Fruit fly (Drosophila melanogaster): ENCODE results near the gene mRpL39.

Gene mRpL39

dm6 chr3L:14999284-15000019, at the start of gene mRpL39, which contains the start of gene Prosbeta2:
Gene mRpL39 (minus strand): TSS chr3L:14999666.
Gene Prosbeta2 (plus strand): TSS chr3L:14999951.
- TF ChIP-seq h (optimal IDR thresholded peaks at IDR 0.05) (no peak), ttk (optimal IDR thresholded peaks at IDR 0.05) (no peak), insv (optimal IDR thresholded peaks at IDR 0.05) (no peak), psq (optimal IDR thresholded peaks at IDR 0.05) (no peak), Myc (optimal IDR thresholded peaks at IDR 0.05) (no peak), Sin3A (optimal IDR thresholded peaks at IDR 0.05) (no peak)

DNA sequence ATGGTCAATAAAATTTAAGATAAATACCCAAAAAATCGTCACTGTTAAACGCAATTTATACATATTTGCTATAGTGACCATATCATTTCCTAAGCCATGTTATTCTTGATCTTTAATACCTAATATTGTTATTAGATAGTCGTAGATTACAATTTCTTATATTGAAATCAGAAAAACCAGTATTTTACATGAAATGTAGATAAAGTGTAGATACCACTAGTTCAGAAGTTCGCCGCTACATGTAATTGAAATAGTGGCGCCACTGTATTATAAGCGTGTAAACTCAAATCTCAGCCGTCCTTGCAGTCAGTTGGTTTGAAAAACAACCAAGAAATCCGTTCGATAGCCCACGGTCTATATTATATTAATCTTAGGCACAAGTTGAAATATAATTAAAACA, 48.6 kb upstream of the mRpL39 start:
- TF ChIP-seq h (optimal IDR thresholded peaks at IDR 0.05) (no peak), Myc (optimal IDR thresholded peaks at IDR 0.05) (no peak), psq (optimal IDR thresholded peaks at IDR 0.05) (no peak), Sin3A (optimal IDR thresholded peaks at IDR 0.05) (no peak), insv (optimal IDR thresholded peaks at IDR 0.05) (no peak), ttk (optimal IDR thresholded peaks at IDR 0.05) (no peak)

dm6 chr3L:15047606-15048005, 48.1 kb upstream of the mRpL39 start:
- TF ChIP-seq insv (optimal IDR thresholded peaks at IDR 0.05) (no peak), Sin3A (optimal IDR thresholded peaks at IDR 0.05) (no peak), ttk (optimal IDR thresholded peaks at IDR 0.05) (no peak), Myc (optimal IDR thresholded peaks at IDR 0.05) (no peak), h (optimal IDR thresholded peaks at IDR 0.05) (no peak), psq (optimal IDR thresholded peaks at IDR 0.05) (no peak)

DNA sequence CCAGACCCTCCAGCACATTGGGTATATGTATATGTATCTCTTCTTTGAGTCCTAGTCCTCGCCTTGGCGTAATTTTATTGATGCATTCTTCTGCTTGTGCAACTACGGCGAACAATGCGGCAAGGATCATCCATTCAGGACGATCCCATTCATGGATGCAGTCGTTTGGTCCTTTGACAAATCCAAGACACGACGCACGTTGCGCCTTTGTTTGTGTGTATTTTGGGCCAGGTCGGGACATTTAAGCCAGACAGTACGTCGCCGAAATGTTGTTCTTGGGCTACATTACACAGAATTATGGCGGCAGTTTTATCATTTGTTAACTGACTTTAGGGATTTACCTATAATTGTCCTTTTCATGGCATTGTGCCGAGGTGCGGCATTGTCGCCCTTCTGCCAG, 45.6 kb upstream of the mRpL39 start:
- TF ChIP-seq h (optimal IDR thresholded peaks at IDR 0.05) (no peak), insv (optimal IDR thresholded peaks at IDR 0.05) (no peak), psq (optimal IDR thresholded peaks at IDR 0.05) (no peak), Sin3A (optimal IDR thresholded peaks at IDR 0.05) (no peak), Myc (optimal IDR thresholded peaks at IDR 0.05) (no peak), ttk (optimal IDR thresholded peaks at IDR 0.05) (no peak)

- no peak for TF ChIP-seq h (optimal IDR thresholded peaks at IDR 0.05)
- no peak for TF ChIP-seq Myc (optimal IDR thresholded peaks at IDR 0.05)
Measured at dm6 chr3L:15043874-15044336, 44.4 kb upstream of the mRpL39 start, which contains the start of gene ind. Gene ind (minus strand): TSS chr3L:15043924.

- TF ChIP-seq h (optimal IDR thresholded peaks at IDR 0.05) (no peak), psq (optimal IDR thresholded peaks at IDR 0.05) (no peak), Sin3A (optimal IDR thresholded peaks at IDR 0.05) (no peak), Myc (optimal IDR thresholded peaks at IDR 0.05) (no peak), insv (optimal IDR thresholded peaks at IDR 0.05) (no peak), ttk (optimal IDR thresholded peaks at IDR 0.05) (no peak)
Measured at dm6 chr3L:15043465-15043864, 44.0 kb upstream of the mRpL39 start.

DNA sequence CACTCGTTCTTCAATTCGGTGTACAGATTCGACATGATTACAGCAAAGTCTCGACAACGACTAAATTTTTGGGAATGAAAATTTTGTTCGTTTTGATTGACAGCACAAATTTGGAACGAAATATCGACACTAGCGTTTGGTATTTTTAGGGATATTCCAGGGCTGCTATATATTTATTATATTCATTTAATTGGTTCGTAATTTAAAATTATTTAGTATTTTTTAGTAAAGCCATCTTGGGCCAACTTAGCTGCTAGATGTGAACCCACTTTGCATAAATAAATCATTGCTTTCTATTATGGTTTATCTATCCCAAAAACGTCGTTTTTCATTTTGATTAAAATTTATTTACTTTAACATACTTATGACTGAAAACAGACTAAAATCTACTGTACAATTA, 43.0 kb upstream of the mRpL39 start, which contains the start of gene Rpn12R:
Gene Rpn12R, minus strand, starts transcription at position 101 of the 400 bp plus-strand sequence.
- TF ChIP-seq h (optimal IDR thresholded peaks at IDR 0.05) (no peak), ttk (optimal IDR thresholded peaks at IDR 0.05) (no peak), psq (optimal IDR thresholded peaks at IDR 0.05) (no peak), Sin3A (optimal IDR thresholded peaks at IDR 0.05) (no peak)

DNA sequence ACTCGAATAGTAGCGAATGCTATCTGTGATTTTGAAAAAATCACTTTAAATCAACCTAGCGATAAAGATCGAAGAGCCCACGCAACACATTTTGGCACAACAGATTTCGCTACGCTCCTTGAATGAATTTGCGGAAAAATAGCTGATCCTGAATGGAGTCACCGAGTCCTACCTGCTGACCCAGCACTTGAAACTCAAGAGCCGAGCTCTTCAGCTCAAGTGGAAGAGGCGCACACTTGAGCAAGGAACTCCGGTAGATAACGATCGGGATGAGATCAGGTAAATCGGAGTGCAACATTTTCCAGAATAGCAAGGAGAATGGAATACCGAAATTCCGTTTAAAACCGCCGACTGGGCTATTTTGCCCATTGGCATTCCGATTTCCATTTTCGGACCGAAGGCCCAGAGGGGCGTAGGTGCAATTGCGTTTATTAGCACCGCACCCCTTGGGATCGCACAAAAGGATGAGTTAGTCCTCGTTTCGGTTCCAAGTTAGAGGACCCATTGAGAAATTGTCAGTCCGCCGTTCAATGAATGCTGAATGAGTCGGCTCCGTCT, 40.9 kb upstream of the mRpL39 start:
- TF ChIP-seq h (optimal IDR thresholded peaks at IDR 0.05) (no peak), Myc (optimal IDR thresholded peaks at IDR 0.05) (no peak), insv (optimal IDR thresholded peaks at IDR 0.05) (no peak), psq (optimal IDR thresholded peaks at IDR 0.05) (no peak), Sin3A (optimal IDR thresholded peaks at IDR 0.05) (no peak), ttk (optimal IDR thresholded peaks at IDR 0.05) (no peak)

DNA sequence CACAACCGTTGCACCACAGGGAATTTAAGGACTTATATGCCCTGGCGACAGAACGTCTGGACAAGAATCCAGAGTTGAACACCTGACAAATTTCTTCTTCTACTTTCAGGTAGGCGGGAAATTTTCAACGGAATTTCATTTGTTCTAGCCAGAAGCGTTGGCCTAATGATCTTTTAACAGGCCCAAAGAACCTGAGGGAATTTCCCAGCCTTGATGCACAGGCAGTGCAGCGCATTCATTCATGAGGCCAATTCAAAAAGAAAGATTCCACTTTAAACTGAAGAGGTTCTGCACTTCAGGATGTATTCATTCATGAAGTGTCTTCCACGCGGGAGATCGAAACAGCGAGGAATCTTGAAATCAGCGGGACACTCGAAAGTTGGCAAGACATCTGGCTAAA, 40.0 kb upstream of the mRpL39 start:
- TF ChIP-seq insv (optimal IDR thresholded peaks at IDR 0.05) (no peak), Myc (optimal IDR thresholded peaks at IDR 0.05) (no peak), h (optimal IDR thresholded peaks at IDR 0.05) (no peak), psq (optimal IDR thresholded peaks at IDR 0.05) (no peak)

DNA sequence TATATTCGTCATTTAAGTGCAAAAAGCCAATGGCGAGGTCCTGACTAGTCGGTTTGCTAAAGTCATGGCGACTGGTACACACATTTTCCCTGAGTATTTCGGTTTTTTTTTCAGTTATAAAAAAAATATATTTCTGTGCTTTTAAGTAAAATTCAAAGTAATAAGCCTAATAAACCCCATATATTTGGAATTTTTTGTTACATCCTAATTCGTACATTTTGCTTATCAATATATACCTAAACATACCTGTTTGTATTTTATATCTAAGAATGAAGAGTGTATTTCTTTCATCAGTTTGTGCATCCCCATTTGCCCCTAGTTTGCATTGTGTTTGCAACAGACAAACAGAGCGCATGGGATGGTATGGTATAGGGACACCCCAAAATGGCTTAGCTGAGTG, 36.1 kb upstream of the mRpL39 start:
- TF ChIP-seq Sin3A (optimal IDR thresholded peaks at IDR 0.05) (no peak), ttk (optimal IDR thresholded peaks at IDR 0.05) (no peak), Myc (optimal IDR thresholded peaks at IDR 0.05) (no peak), insv (optimal IDR thresholded peaks at IDR 0.05) (no peak), psq (optimal IDR thresholded peaks at IDR 0.05) (no peak)

dm6 chr3L:15034714-15035076, 35.2 kb upstream of the mRpL39 start:
- TF ChIP-seq h (optimal IDR thresholded peaks at IDR 0.05) (no peak), Sin3A (optimal IDR thresholded peaks at IDR 0.05) (no peak), psq (optimal IDR thresholded peaks at IDR 0.05) (no peak), insv (optimal IDR thresholded peaks at IDR 0.05) (no peak), Myc (optimal IDR thresholded peaks at IDR 0.05) (no peak), ttk (optimal IDR thresholded peaks at IDR 0.05) (no peak)

DNA sequence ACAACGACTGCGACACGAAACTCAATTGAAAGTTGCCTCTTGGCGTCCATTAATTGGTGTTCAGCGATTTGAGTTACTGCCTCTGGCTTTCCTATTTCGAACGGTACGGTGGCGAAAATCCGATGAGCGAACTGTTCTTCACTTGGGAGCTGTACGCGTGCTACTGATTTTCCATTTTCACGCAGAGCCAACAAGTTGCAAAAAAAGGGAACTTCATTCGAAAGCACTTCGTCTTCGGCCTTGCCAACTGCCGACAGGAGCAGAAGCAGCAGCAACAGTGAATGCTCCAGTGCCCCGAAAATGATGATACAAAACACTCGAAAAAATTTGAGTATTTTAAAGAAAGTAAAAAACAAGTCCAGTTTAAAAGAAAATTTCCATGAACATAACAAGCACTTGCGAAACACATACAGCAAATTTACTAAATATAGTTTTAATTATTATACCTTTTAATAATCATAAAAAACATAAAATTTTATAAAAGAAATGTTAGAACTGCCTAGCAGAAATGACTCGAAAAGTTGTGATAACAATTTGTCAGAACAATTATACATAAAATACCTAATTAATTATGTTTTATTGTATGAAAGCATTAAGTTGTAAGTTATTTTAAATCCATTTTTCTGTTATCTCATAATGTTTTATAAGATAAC, 34.7 kb upstream of the mRpL39 start:
- TF ChIP-seq Sin3A (optimal IDR thresholded peaks at IDR 0.05) (no peak), h (optimal IDR thresholded peaks at IDR 0.05) (no peak)

dm6 chr3L:15031773-15032172, 32.3 kb upstream of the mRpL39 start:
- TF ChIP-seq psq (optimal IDR thresholded peaks at IDR 0.05) (no peak), Myc (optimal IDR thresholded peaks at IDR 0.05) (no peak), ttk (optimal IDR thresholded peaks at IDR 0.05) (no peak), Sin3A (optimal IDR thresholded peaks at IDR 0.05) (no peak), insv (optimal IDR thresholded peaks at IDR 0.05) (no peak), h (optimal IDR thresholded peaks at IDR 0.05) (no peak)

All from Kc167 (cell line).